Worm (Caenorhabditis elegans) whole organism, midembryonic: Measurements from ENCODE around the gene F49E12.12.

Experiments
- T22C8.4 ChIP-seq: fragments of 200-800 bp; sonication (Bioruptor generic); IDR thresholded peaks from 2 replicates; pipeline ENCODE4 v1.3.6; 2022; ENCODE audit warnings: missing genetic modification characterization, missing compliant biosample characterization
- cog-1 ChIP-seq: sonication (generic microtip); optimal IDR thresholded peaks from 2 replicates; lab custom pipeline; 2016; ENCODE audit warnings: missing genetic modification characterization, missing compliant biosample characterization
- flt-1 ChIP-seq: fragments of 200-800 bp; sonication (Bioruptor generic); IDR thresholded peaks from 2 replicates; pipeline ENCODE4 v1.3.6; 2022; ENCODE audit warnings: missing genetic modification characterization, missing compliant biosample characterization
- klf-2 ChIP-seq: fragments of 200-800 bp; sonication (Bioruptor generic); conservative IDR thresholded peaks from 2 replicates; pipeline ENCODE4 v1.3.6; 2022; ENCODE audit warnings: missing genetic modification reagents, missing genetic modification characterization, missing compliant biosample characterization
- med-1 ChIP-seq: sonication (generic microtip); optimal IDR thresholded peaks from 2 replicates; lab custom pipeline; 2017; ENCODE audit warnings: missing genetic modification characterization, mild to moderate bottlenecking, missing compliant biosample characterization, antibody characterized with exemption, missing genetic modification reagents; ENCODE audit not compliant: insufficient read depth
- ref-1 ChIP-seq: fragments of 200-800 bp; sonication (Bioruptor generic); conservative IDR thresholded peaks from 2 replicates; pipeline ENCODE4 v1.3.6; 2022; ENCODE audit warnings: missing genetic modification reagents, missing genetic modification characterization, missing compliant biosample characterization
- tab-1 ChIP-seq: fragments of 200-800 bp; sonication (Bioruptor generic); IDR thresholded peaks from 2 replicates; pipeline ENCODE4 v1.3.6; 2022; ENCODE audit warnings: missing genetic modification characterization, missing compliant biosample characterization
- ztf-23 ChIP-seq: fragments of 200-800 bp; sonication (Bioruptor generic); IDR thresholded peaks from 2 replicates; pipeline ENCODE4 v1.3.6; 2022; ENCODE audit warnings: missing genetic modification reagents, missing genetic modification characterization, missing compliant biosample characterization
- ztf-29 ChIP-seq: fragments of 200-800 bp; sonication (Bioruptor generic); IDR thresholded peaks from 2 replicates; pipeline ENCODE4 v1.3.6; 2022; ENCODE audit warnings: missing genetic modification reagents, missing genetic modification characterization, missing compliant biosample characterization

F49E12.12 gene

ce11 chrII:8381197-8381596 is at the start of gene F49E12.12:
Gene F49E12.12, plus strand, starts transcription at chrII:8381497.
- TF ChIP-seq ztf-29 (GFP tag; lab: Robert Waterston, UW) = no peak
- no peak for TF ChIP-seq cog-1
- no peak for TF ChIP-seq klf-2 (GFP tag; lab: Robert Waterston, UW)
- TF ChIP-seq tab-1 (GFP tag; lab: Robert Waterston, UW) = no peak
- no peak for TF ChIP-seq T22C8.4
- TF ChIP-seq ztf-23 (GFP tag; lab: Robert Waterston, UW) = no peak
- no peak for TF ChIP-seq flt-1 (GFP tag; lab: Robert Waterston, UW)
- TF ChIP-seq med-1 (GFP tag; lab: Kevin White, UChicago) = no peak
- TF ChIP-seq ref-1 (GFP tag; lab: Robert Waterston, UW) = no peak

ce11 chrII:8333643-8334042 is 47.7 kb upstream of the F49E12.12 start, which contains the start of gene C26D10.7:
Gene C26D10.7, plus strand, starts transcription at chrII:8333943.
- no peak for TF ChIP-seq ref-1 (GFP tag; lab: Robert Waterston, UW)
- TF ChIP-seq klf-2 (GFP tag; lab: Robert Waterston, UW) = no peak
- no peak for TF ChIP-seq med-1 (GFP tag; lab: Kevin White, UChicago)
- no peak for TF ChIP-seq cog-1
- no peak for TF ChIP-seq ztf-29 (GFP tag; lab: Robert Waterston, UW)
- TF ChIP-seq ztf-23 (GFP tag; lab: Robert Waterston, UW) = no peak
- no peak for TF ChIP-seq T22C8.4
- TF ChIP-seq tab-1 (GFP tag; lab: Robert Waterston, UW) = no peak
- no peak for TF ChIP-seq flt-1 (GFP tag; lab: Robert Waterston, UW)

- TF ChIP-seq T22C8.4 (no peak), ref-1 (GFP tag; lab: Robert Waterston, UW) (no peak), ztf-23 (GFP tag; lab: Robert Waterston, UW) (no peak), tab-1 (GFP tag; lab: Robert Waterston, UW) (no peak), flt-1 (GFP tag; lab: Robert Waterston, UW) (no peak), cog-1 (no peak), med-1 (GFP tag; lab: Kevin White, UChicago) (no peak), klf-2 (GFP tag; lab: Robert Waterston, UW) (no peak), ztf-29 (GFP tag; lab: Robert Waterston, UW) (no peak)
These were observed 42.2 kb upstream of the F49E12.12 start for ce11 chrII:8339108-8339507.

ce11 chrII:8344803-8345202 is 36.5 kb upstream of the F49E12.12 start:
- TF ChIP-seq ref-1 (GFP tag; lab: Robert Waterston, UW) (no peak), klf-2 (GFP tag; lab: Robert Waterston, UW) (no peak), med-1 (GFP tag; lab: Kevin White, UChicago) (no peak), T22C8.4 (no peak), ztf-29 (GFP tag; lab: Robert Waterston, UW) (no peak), ztf-23 (GFP tag; lab: Robert Waterston, UW) (no peak), tab-1 (GFP tag; lab: Robert Waterston, UW) (no peak), flt-1 (GFP tag; lab: Robert Waterston, UW) (no peak), cog-1 (no peak)

- TF ChIP-seq ref-1 (GFP tag; lab: Robert Waterston, UW) (no peak), klf-2 (GFP tag; lab: Robert Waterston, UW) (no peak), cog-1 (no peak), tab-1 (GFP tag; lab: Robert Waterston, UW) (no peak), ztf-23 (GFP tag; lab: Robert Waterston, UW) (no peak)
These were observed 35.7 kb upstream of the F49E12.12 start for ce11 chrII:8345613-8346012.

- TF ChIP-seq ref-1 (GFP tag; lab: Robert Waterston, UW) (no peak), T22C8.4 (no peak), ztf-23 (GFP tag; lab: Robert Waterston, UW) (no peak), cog-1 (no peak), tab-1 (GFP tag; lab: Robert Waterston, UW) (no peak), flt-1 (GFP tag; lab: Robert Waterston, UW) (no peak), med-1 (GFP tag; lab: Kevin White, UChicago) (no peak), ztf-29 (GFP tag; lab: Robert Waterston, UW) (no peak), klf-2 (GFP tag; lab: Robert Waterston, UW) (no peak)
These were observed 34.9 kb upstream of the F49E12.12 start, which contains the start of gene eff-1 for ce11 chrII:8346384-8346783. Gene eff-1, plus strand, starts transcription at chrII:8346684.

- no peak for TF ChIP-seq cog-1
- TF ChIP-seq flt-1 (GFP tag; lab: Robert Waterston, UW) = no peak
- no peak for TF ChIP-seq ztf-29 (GFP tag; lab: Robert Waterston, UW)
- no peak for TF ChIP-seq ref-1 (GFP tag; lab: Robert Waterston, UW)
- TF ChIP-seq ztf-23 (GFP tag; lab: Robert Waterston, UW) = no peak
- TF ChIP-seq klf-2 (GFP tag; lab: Robert Waterston, UW) = no peak
- TF ChIP-seq T22C8.4 = no peak
- TF ChIP-seq med-1 (GFP tag; lab: Kevin White, UChicago) = no peak
- no peak for TF ChIP-seq tab-1 (GFP tag; lab: Robert Waterston, UW)
These were observed 28.0 kb upstream of the F49E12.12 start for ce11 chrII:8353288-8353687.

ce11 chrII:8354233-8354750 is 27.0 kb upstream of the F49E12.12 start, which contains the start of gene C26D10.6:
Gene C26D10.6, minus strand, starts transcription at chrII:8354700.
- TF ChIP-seq tab-1 (GFP tag; lab: Robert Waterston, UW) (no peak), ztf-29 (GFP tag; lab: Robert Waterston, UW) (no peak), klf-2 (GFP tag; lab: Robert Waterston, UW) (no peak), ref-1 (GFP tag; lab: Robert Waterston, UW) (no peak), med-1 (GFP tag; lab: Kevin White, UChicago) (no peak), flt-1 (GFP tag; lab: Robert Waterston, UW) (no peak), ztf-23 (GFP tag; lab: Robert Waterston, UW) (no peak), T22C8.4 (no peak), cog-1 (no peak)

ce11 chrII:8358466-8358865 is 22.8 kb upstream of the F49E12.12 start:
- no peak for TF ChIP-seq med-1 (GFP tag; lab: Kevin White, UChicago)
- TF ChIP-seq cog-1 = no peak
- TF ChIP-seq ztf-29 (GFP tag; lab: Robert Waterston, UW) = no peak
- TF ChIP-seq T22C8.4 = no peak
- TF ChIP-seq ztf-23 (GFP tag; lab: Robert Waterston, UW) = no peak
- no peak for TF ChIP-seq ref-1 (GFP tag; lab: Robert Waterston, UW)
- no peak for TF ChIP-seq klf-2 (GFP tag; lab: Robert Waterston, UW)
- TF ChIP-seq tab-1 (GFP tag; lab: Robert Waterston, UW) = no peak
- TF ChIP-seq flt-1 (GFP tag; lab: Robert Waterston, UW) = no peak
